Fruit fly (Drosophila melanogaster): ENCODE results near the gene CG9915.

Gene CG9915

DNA sequence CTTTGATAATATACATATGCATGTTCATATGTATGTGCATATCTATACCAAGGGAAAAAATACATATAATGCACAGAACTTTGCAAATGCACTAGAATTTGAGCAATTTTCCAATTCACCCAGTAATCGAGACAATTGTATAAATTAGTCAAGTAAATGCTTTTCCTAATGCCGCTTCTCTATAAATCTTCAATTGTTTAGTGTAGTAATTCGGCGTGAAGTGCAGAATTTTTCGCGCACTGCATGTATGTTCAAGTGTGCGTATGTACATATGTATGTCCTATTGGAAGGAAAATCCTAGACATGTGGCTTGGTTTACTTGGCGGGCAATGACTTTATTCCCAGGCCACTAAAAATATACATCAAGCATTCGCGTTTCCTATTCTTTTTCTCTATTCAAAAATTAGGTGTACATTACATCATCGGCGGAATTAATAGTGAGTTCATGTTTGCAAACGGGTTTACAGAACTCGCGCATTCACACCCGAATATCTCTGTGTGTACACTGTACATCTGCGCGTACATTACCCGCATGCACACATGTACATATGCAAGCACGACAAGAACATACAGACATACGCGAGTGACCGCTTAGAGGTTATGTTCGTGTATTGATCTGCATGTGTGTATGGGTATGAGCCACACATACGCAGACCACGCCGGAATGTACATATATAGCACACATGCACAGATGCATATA lies 6.1 kb upstream of the CG9915 start:
- TF ChIP-seq Dfd (GFP tag; optimal IDR thresholded peaks at IDR 0.05) (no peak), HLH106 (tag; optimal IDR thresholded peaks at IDR 0.05) (peak; percentile 20), jim (GFP tag; optimal IDR thresholded peaks at IDR 0.05) (no peak), Sp1 (GFP tag; optimal IDR thresholded peaks at IDR 0.05) (peak; percentile 27), fru (GFP tag; optimal IDR thresholded peaks at IDR 0.05) (peak; percentile 71), Hr83 (GFP tag; optimal IDR thresholded peaks at IDR 0.05; ENCODE audit: poor library complexity, severe bottlenecking) (peak; percentile 81), h (GFP tag; optimal IDR thresholded peaks at IDR 0.05) (peak; percentile 38), usp (GFP tag; optimal IDR thresholded peaks at IDR 0.05) (no peak), Abd-B (GFP tag; optimal IDR thresholded peaks at IDR 0.05) (no peak), Jra (GFP tag; optimal IDR thresholded peaks at IDR 0.05) (peak; percentile 53), psq (GFP tag; optimal IDR thresholded peaks at IDR 0.05) (peak; percentile 22), woc (GFP tag; optimal IDR thresholded peaks at IDR 0.05) (peak; percentile 38), dl (GFP tag; optimal IDR thresholded peaks at IDR 0.05; ENCODE audit: insufficient read depth in 1 of 2, partially characterized antibody in 2 of 2) (peak; percentile 21 to 35), brk (GFP tag; optimal IDR thresholded peaks at IDR 0.05) (peak; percentile 28), ey (GFP tag; optimal IDR thresholded peaks at IDR 0.05) (peak; percentile 76), sv (GFP tag; optimal IDR thresholded peaks at IDR 0.05) (no peak), sage (GFP tag; optimal IDR thresholded peaks at IDR 0.05) (peak; percentile 26), Rel (GFP tag; optimal IDR thresholded peaks at IDR 0.05) (no peak), Rel (tag; optimal IDR thresholded peaks at IDR 0.05) (peak; percentile 64), rgr (GFP tag; optimal IDR thresholded peaks at IDR 0.05) (peak; percentile 6), OdsH (GFP tag; optimal IDR thresholded peaks at IDR 0.05) (peak; percentile 33), foxo (GFP tag; optimal IDR thresholded peaks at IDR 0.05) (peak in 1 of 2 experiments; percentile 53), Dif (GFP tag; optimal IDR thresholded peaks at IDR 0.05; ENCODE audit: partially characterized antibody) (peak; percentile 50), N (GFP tag; optimal IDR thresholded peaks at IDR 0.05) (peak; percentile 65)

DNA sequence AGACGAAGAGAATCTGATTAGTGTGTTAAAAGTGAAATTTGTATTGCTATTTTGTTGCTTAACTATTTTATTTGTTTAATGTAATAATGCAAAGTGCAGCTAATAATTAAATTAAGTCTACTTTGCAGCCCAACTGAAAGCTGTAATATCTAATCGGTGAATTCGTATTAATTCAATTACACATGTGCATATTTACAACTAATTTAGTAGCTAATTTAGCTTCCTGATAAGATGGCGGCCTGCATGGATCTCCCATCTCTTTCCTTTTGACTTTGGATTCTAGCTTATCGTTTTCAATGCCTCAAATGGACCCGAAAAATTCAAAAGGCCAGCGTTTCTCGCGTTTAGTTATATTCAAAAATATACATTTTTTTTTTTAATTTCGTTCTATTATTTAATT lies 3.2 kb downstream of the CG9915 start:
- TF ChIP-seq fru (GFP tag; optimal IDR thresholded peaks at IDR 0.05): no peak
- TF ChIP-seq Vsx2 (GFP tag; optimal IDR thresholded peaks at IDR 0.05; ENCODE audit: partially characterized antibody): peak; percentile 11

DNA sequence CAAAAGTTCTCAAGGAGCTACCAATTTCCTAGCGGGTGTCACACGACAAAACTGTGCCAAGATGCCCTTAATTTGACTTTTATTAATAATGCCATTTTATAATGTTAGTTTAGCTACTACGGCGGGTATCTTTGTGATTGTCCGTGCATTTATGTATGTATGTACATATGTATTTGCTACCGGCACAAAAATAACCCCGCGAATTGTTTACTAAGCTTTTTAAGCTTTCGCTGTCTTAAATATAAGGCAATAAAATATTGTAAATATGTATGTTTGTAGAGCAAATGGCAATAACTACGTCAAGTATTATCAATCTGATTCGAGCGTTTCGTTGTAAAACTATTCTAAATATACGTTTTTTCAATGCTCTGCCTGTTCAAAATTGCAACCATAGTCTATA lies 4.0 kb downstream of the CG9915 start:
- no peak for TF ChIP-seq Sp1 (GFP tag; optimal IDR thresholded peaks at IDR 0.05)
- no peak for TF ChIP-seq Hnf4 (GFP tag; optimal IDR thresholded peaks at IDR 0.05)
- TF ChIP-seq woc (GFP tag; optimal IDR thresholded peaks at IDR 0.05): no peak
- no peak for TF ChIP-seq psq (GFP tag; optimal IDR thresholded peaks at IDR 0.05)
- TF ChIP-seq GATAd (GFP tag; optimal IDR thresholded peaks at IDR 0.05): no peak
- no peak for TF ChIP-seq Hr78 (GFP tag; optimal IDR thresholded peaks at IDR 0.05)
- no peak for TF ChIP-seq brk (GFP tag; optimal IDR thresholded peaks at IDR 0.05)
- TF ChIP-seq Mio (GFP tag; optimal IDR thresholded peaks at IDR 0.05): no peak
- no peak for TF ChIP-seq sage (GFP tag; optimal IDR thresholded peaks at IDR 0.05)
- no peak for TF ChIP-seq usp (GFP tag; optimal IDR thresholded peaks at IDR 0.05)
- no peak for TF ChIP-seq dl (GFP tag; optimal IDR thresholded peaks at IDR 0.05; ENCODE audit: insufficient read depth in 1 of 2, partially characterized antibody in 2 of 2)
- TF ChIP-seq OdsH (GFP tag; optimal IDR thresholded peaks at IDR 0.05): no peak
- TF ChIP-seq HLH106 (tag; optimal IDR thresholded peaks at IDR 0.05): no peak

DNA sequence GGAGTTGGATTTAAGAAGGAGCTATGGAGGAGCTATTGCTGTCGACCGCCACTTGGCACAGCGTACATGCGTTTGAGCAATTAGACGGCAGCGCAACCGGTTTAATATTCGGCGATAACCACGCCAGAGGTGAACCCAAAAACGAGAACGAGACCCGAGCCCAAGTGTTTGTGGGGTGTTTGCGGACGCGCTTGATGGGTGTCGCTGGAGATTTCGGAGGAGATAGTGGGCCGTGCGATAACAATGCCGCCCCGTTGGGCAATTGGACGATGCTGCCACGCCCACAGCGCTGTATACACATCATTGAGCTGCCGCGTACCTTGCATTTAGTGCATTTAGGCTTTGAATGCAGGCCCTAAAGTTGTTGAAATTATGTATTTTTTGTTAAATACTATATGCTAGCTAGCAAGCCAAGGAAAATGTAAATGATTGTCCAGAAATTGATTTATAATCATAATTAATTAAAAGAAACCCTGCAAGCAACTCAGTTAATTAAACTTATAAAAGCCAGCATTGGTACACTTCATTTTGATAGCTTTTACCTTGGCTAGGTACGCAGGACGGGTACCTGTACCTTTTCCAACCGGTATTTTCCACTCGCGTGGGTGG lies 4.5 kb downstream of the CG9915 start, which contains the start of gene Had1:
Gene Had1, minus strand, starts transcription at position 358 of the 609 bp plus-strand sequence.
- TF ChIP-seq GATAd (GFP tag; optimal IDR thresholded peaks at IDR 0.05) (no peak), woc (GFP tag; optimal IDR thresholded peaks at IDR 0.05) (peak; percentile 46), Dif (GFP tag; optimal IDR thresholded peaks at IDR 0.05; ENCODE audit: partially characterized antibody) (peak; percentile 71), Myc (optimal IDR thresholded peaks at IDR 0.05) (peak; percentile 39), Rel (GFP tag; optimal IDR thresholded peaks at IDR 0.05) (no peak), Rel (tag; optimal IDR thresholded peaks at IDR 0.05) (peak; percentile 4)

DNA sequence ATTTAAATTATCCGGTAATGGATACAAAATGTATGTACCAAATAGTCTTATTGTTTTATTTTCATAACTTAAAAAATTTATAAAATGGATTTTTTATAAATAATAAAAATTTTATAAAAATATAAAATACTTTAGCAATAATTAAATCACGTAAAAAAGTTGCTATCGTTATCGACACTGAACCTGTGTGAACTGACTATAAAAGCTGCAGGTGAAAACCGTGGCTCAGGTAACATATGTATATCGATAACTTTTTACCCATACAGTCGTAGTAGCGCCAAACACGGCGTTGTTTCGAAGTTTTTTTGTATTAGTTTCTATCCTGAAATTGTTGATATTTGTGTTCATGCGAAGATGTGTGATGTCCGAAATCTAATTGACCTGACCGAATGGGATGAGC lies 9.3 kb downstream of the CG9915 start, which contains the start of gene CG3679:
Gene CG3679, plus strand, starts transcription at position 235 of the 400 bp plus-strand sequence.
- TF ChIP-seq N (GFP tag; optimal IDR thresholded peaks at IDR 0.05): peak; percentile 57
- no peak for TF ChIP-seq Dif (GFP tag; optimal IDR thresholded peaks at IDR 0.05; ENCODE audit: partially characterized antibody)
- TF ChIP-seq Hr78 (GFP tag; optimal IDR thresholded peaks at IDR 0.05): peak; percentile 20
